Fruit fly (Drosophila melanogaster): Measurements from ENCODE around the gene CG33669.

The CG33669 gene

dm6 chrX:6353613-6353986 lies 46.3 kb downstream of the CG33669 start (continued):
- TF ChIP-seq Sp1 (GFP tag; optimal IDR thresholded peaks at IDR 0.05) (peak; percentile 83), brk (GFP tag; optimal IDR thresholded peaks at IDR 0.05) (peak; percentile 62), Abd-B (GFP tag; optimal IDR thresholded peaks at IDR 0.05) (no peak), Hr78 (GFP tag; optimal IDR thresholded peaks at IDR 0.05) (no peak), br (GFP tag; optimal IDR thresholded peaks at IDR 0.05) (peak; percentile 35), pan (optimal IDR thresholded peaks at IDR 0.05) (no peak), Myc (optimal IDR thresholded peaks at IDR 0.05) (no peak), sv (GFP tag; optimal IDR thresholded peaks at IDR 0.05) (peak; percentile 66), N (GFP tag; optimal IDR thresholded peaks at IDR 0.05) (no peak), Mio (GFP tag; optimal IDR thresholded peaks at IDR 0.05) (no peak), Dfd (GFP tag; optimal IDR thresholded peaks at IDR 0.05) (peak; percentile 79), dsf (GFP tag; optimal IDR thresholded peaks at IDR 0.05; ENCODE audit: borderline replicate concordance) (no peak), usp (GFP tag; optimal IDR thresholded peaks at IDR 0.05) (no peak), h (GFP tag; optimal IDR thresholded peaks at IDR 0.05) (peak; percentile 67), OdsH (GFP tag; optimal IDR thresholded peaks at IDR 0.05) (peak; percentile 75)

DNA sequence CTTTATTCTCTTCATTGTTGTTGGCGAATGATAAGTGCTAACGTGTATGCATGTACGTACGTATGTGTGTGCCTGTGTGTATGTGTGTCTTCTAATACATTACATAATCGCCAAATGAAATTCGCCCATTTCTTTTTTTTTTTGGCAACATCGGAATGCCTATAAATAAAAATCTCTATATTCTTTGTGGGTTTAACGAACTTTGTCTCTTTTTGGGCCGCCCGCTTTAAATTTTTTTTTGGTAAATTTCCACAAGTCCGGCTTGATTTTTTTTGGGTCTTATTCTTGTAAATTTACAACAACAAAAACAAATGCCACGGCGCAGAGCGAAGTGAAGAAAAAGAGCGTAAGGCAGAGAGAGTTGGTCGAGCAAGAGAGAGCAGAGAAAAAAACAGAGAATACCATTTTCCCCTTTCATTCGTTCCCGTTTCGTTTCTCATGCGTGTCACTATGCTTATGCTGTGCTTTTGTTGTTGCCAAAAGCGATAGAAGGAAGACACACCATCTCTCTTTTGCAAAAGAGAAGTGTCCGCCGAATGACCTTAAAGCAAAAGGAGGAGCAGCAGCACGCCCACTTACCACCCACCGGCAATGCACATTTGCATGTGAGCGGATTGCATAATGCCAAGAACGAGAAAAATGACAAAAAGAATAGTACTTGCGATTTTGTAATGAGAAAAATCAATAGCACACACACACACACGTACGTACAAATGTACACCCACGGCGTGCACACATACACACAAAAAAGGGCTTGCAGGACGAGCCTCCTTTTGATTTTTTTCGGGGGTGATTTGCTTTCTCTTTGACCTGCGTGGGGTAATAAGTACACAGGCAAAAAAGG lies 46.9 kb downstream of the CG33669 start:
- TF ChIP-seq pan (optimal IDR thresholded peaks at IDR 0.05) (no peak), HLH106 (tag; optimal IDR thresholded peaks at IDR 0.05) (no peak), tai (GFP tag; optimal IDR thresholded peaks at IDR 0.05) (peak; percentile 10), sv (GFP tag; optimal IDR thresholded peaks at IDR 0.05) (no peak), sage (GFP tag; optimal IDR thresholded peaks at IDR 0.05) (peak; percentile 24), dl (GFP tag; optimal IDR thresholded peaks at IDR 0.05; ENCODE audit: insufficient read depth in 1 of 2, partially characterized antibody in 2 of 2) (peak in 1 of 2 experiments; percentile 49), foxo (GFP tag; optimal IDR thresholded peaks at IDR 0.05) (no peak), dsf (GFP tag; optimal IDR thresholded peaks at IDR 0.05; ENCODE audit: borderline replicate concordance) (no peak), Dif (GFP tag; optimal IDR thresholded peaks at IDR 0.05; ENCODE audit: partially characterized antibody) (peak; percentile 43), CG9705 (GFP tag; optimal IDR thresholded peaks at IDR 0.05) (no peak)

- TF ChIP-seq tai (GFP tag; optimal IDR thresholded peaks at IDR 0.05) (no peak), foxo (GFP tag; optimal IDR thresholded peaks at IDR 0.05) (peak in 1 of 2 experiments; percentile 11), h (GFP tag; optimal IDR thresholded peaks at IDR 0.05) (peak; percentile 43), Rel (GFP tag; optimal IDR thresholded peaks at IDR 0.05) (no peak), Rel (tag; optimal IDR thresholded peaks at IDR 0.05) (peak; percentile 28), Dif (GFP tag; optimal IDR thresholded peaks at IDR 0.05; ENCODE audit: partially characterized antibody) (peak; percentile 42), dl (GFP tag; optimal IDR thresholded peaks at IDR 0.05; ENCODE audit: insufficient read depth in 1 of 2, partially characterized antibody in 2 of 2) (no peak), br (GFP tag; optimal IDR thresholded peaks at IDR 0.05) (peak; percentile 14), psq (GFP tag; optimal IDR thresholded peaks at IDR 0.05) (peak; percentile 30), HLH106 (tag; optimal IDR thresholded peaks at IDR 0.05) (peak; percentile 11), rgr (GFP tag; optimal IDR thresholded peaks at IDR 0.05) (peak; percentile 14), Hr78 (GFP tag; optimal IDR thresholded peaks at IDR 0.05) (no peak), dmrt93B (GFP tag; optimal IDR thresholded peaks at IDR 0.05) (no peak), Sp1 (GFP tag; optimal IDR thresholded peaks at IDR 0.05) (peak; percentile 11), woc (GFP tag; optimal IDR thresholded peaks at IDR 0.05) (no peak), jim (GFP tag; optimal IDR thresholded peaks at IDR 0.05) (no peak), Myc (optimal IDR thresholded peaks at IDR 0.05) (peak; percentile 20), sv (GFP tag; optimal IDR thresholded peaks at IDR 0.05) (peak; percentile 46), Abd-B (GFP tag; optimal IDR thresholded peaks at IDR 0.05) (no peak), OdsH (GFP tag; optimal IDR thresholded peaks at IDR 0.05) (peak; percentile 39), pan (optimal IDR thresholded peaks at IDR 0.05) (no peak), fru (GFP tag; optimal IDR thresholded peaks at IDR 0.05) (peak; percentile 22), dsf (GFP tag; optimal IDR thresholded peaks at IDR 0.05; ENCODE audit: borderline replicate concordance) (no peak), Hr83 (GFP tag; optimal IDR thresholded peaks at IDR 0.05; ENCODE audit: poor library complexity, severe bottlenecking) (no peak), CG32264 (GFP tag; optimal IDR thresholded peaks at IDR 0.05) (no peak)
Observed at dm6 chrX:6351917-6352768, 47.8 kb downstream of the CG33669 start.
